Worm (Caenorhabditis elegans) whole organism, late embryonic: ENCODE data around the gene K06A4.6.

ENCODE experiments used
- C08G9.2 ChIP-seq: sonication (generic microtip); optimal IDR thresholded peaks from 2 replicates; lab custom pipeline; 2016; ENCODE audit warnings: mild to moderate bottlenecking, missing genetic modification characterization, moderate library complexity, missing compliant biosample characterization
- C38D4.7 ChIP-seq: fragments of 200-800 bp; sonication (Bioruptor generic); optimal IDR thresholded peaks from 2 replicates; lab custom pipeline; 2018; ENCODE audit warnings: mild to moderate bottlenecking, missing genetic modification characterization, moderate library complexity, missing compliant biosample characterization
- F13H6.1 ChIP-seq: sonication (generic microtip); optimal IDR thresholded peaks from 2 replicates; lab custom pipeline; 2016; ENCODE audit warnings: missing genetic modification characterization, missing compliant biosample characterization
- K02D7.2 ChIP-seq: sonication (generic microtip); optimal IDR thresholded peaks from 2 replicates; lab custom pipeline; 2017; ENCODE audit warnings: mild to moderate bottlenecking, missing genetic modification characterization, missing compliant biosample characterization
- K09A11.1 ChIP-seq: sonication (generic microtip); optimal IDR thresholded peaks from 2 replicates; lab custom pipeline; 2017; ENCODE audit warnings: antibody characterized with exemption, mild to moderate bottlenecking, missing genetic modification characterization, missing compliant biosample characterization; ENCODE audit not compliant: insufficient read depth
- Y22D7AL.16 ChIP-seq: sonication (generic microtip); optimal IDR thresholded peaks from 2 replicates; lab custom pipeline; 2016; ENCODE audit warnings: missing genetic modification characterization, missing compliant biosample characterization
- ahr-1 ChIP-seq: sonication (generic microtip); optimal IDR thresholded peaks from 2 replicates; lab custom pipeline; 2016; ENCODE audit warnings: missing genetic modification characterization, missing compliant biosample characterization
- ama-1 ChIP-seq: fragments of 150-350 bp; optimal IDR thresholded peaks from 2 replicates; lab custom pipeline; 2014
- ceh-14 ChIP-seq: sonication (generic microtip); optimal IDR thresholded peaks from 2 replicates; lab custom pipeline; 2016; ENCODE audit warnings: missing genotype, missing genetic modification characterization, missing compliant biosample characterization
- ceh-19 ChIP-seq: fragments of 200-800 bp; sonication (Bioruptor generic); optimal IDR thresholded peaks from 2 replicates; lab custom pipeline; 2018; ENCODE audit warnings: mild to moderate bottlenecking, missing genetic modification characterization, missing compliant biosample characterization
- ceh-2 ChIP-seq: sonication (generic microtip); optimal IDR thresholded peaks from 2 replicates; lab custom pipeline; 2016; ENCODE audit warnings: missing genotype, missing genetic modification characterization, missing compliant biosample characterization
- ceh-24 ChIP-seq: sonication (generic microtip); optimal IDR thresholded peaks from 2 replicates; lab custom pipeline; 2016; ENCODE audit warnings: mild to moderate bottlenecking, missing genetic modification characterization, missing compliant biosample characterization
- ceh-30 ChIP-seq: fragments of 150-350 bp; optimal IDR thresholded peaks from 2 replicates; lab custom pipeline; 2014; ENCODE audit warnings: missing biosample characterization, missing genetic modification characterization
- ceh-31 ChIP-seq: sonication (generic microtip); optimal IDR thresholded peaks from 2 replicates; lab custom pipeline; 2016; ENCODE audit warnings: missing genetic modification characterization, missing compliant biosample characterization
- ceh-34 ChIP-seq: sonication (generic microtip); optimal IDR thresholded peaks from 2 replicates; lab custom pipeline; 2016; ENCODE audit warnings: mild to moderate bottlenecking, missing genetic modification characterization, missing compliant biosample characterization
- ceh-48 ChIP-seq: sonication (generic microtip); optimal IDR thresholded peaks from 2 replicates; lab custom pipeline; 2016; ENCODE audit warnings: missing genetic modification characterization, inconsistent platforms, missing compliant biosample characterization
- ceh-9 ChIP-seq: sonication (generic microtip); optimal IDR thresholded peaks from 2 replicates; lab custom pipeline; 2016; ENCODE audit warnings: mild to moderate bottlenecking, missing genetic modification characterization, inconsistent platforms, missing compliant biosample characterization
- che-1 ChIP-seq: sonication (generic microtip); optimal IDR thresholded peaks from 2 replicates; lab custom pipeline; 2016; ENCODE audit warnings: mild to moderate bottlenecking, missing genetic modification characterization, missing compliant biosample characterization
- dmd-4 ChIP-seq: sonication (generic microtip); optimal IDR thresholded peaks from 2 replicates; lab custom pipeline; 2016; ENCODE audit warnings: borderline replicate concordance, missing genetic modification characterization, missing compliant biosample characterization
- elt-4 ChIP-seq: sonication (generic microtip); optimal IDR thresholded peaks from 2 replicates; lab custom pipeline; 2016; ENCODE audit warnings: missing genetic modification characterization, missing compliant biosample characterization
- fax-1 ChIP-seq: sonication (generic microtip); optimal IDR thresholded peaks from 2 replicates; lab custom pipeline; 2016; ENCODE audit warnings: missing genotype, missing genetic modification characterization, missing compliant biosample characterization
- gmeb-2 ChIP-seq: sonication (generic microtip); optimal IDR thresholded peaks from 2 replicates; lab custom pipeline; 2016; ENCODE audit warnings: missing genetic modification characterization, inconsistent platforms, missing compliant biosample characterization
- hlh-13 ChIP-seq: fragments of 200-800 bp; sonication (Bioruptor generic); optimal IDR thresholded peaks from 2 replicates; lab custom pipeline; 2018; ENCODE audit warnings: mild to moderate bottlenecking, missing genetic modification characterization, missing compliant biosample characterization
- hlh-15 ChIP-seq: sonication (generic microtip); optimal IDR thresholded peaks from 2 replicates; lab custom pipeline; 2016; ENCODE audit warnings: missing genetic modification characterization, missing compliant biosample characterization
- hlh-6 ChIP-seq: sonication (generic microtip); optimal IDR thresholded peaks from 2 replicates; lab custom pipeline; 2016; ENCODE audit warnings: missing genotype, missing genetic modification characterization, missing compliant biosample characterization
- hlh-8 ChIP-seq: sonication (generic microtip); optimal IDR thresholded peaks from 2 replicates; lab custom pipeline; 2016; ENCODE audit warnings: missing genotype, missing genetic modification characterization, missing compliant biosample characterization
- lin-11 ChIP-seq: fragments of 200-800 bp; sonication (Bioruptor generic); optimal IDR thresholded peaks from 2 replicates; lab custom pipeline; 2018; ENCODE audit warnings: mild to moderate bottlenecking, missing genetic modification characterization, missing compliant biosample characterization
- mec-3 ChIP-seq: sonication (generic microtip); optimal IDR thresholded peaks from 2 replicates; lab custom pipeline; 2016; ENCODE audit warnings: borderline replicate concordance, missing genetic modification characterization, missing compliant biosample characterization
- pag-3 ChIP-seq: sonication (generic microtip); optimal IDR thresholded peaks from 2 replicates; lab custom pipeline; 2016; ENCODE audit warnings: missing compliant biosample characterization, missing genetic modification characterization, borderline replicate concordance
- pat-9 ChIP-seq: fragments of 200-800 bp; sonication (Bioruptor generic); optimal IDR thresholded peaks from 2 replicates; lab custom pipeline; 2018; ENCODE audit warnings: mild to moderate bottlenecking, missing genetic modification characterization, moderate library complexity, missing compliant biosample characterization
- pax-1 ChIP-seq: fragments of 150-350 bp; optimal IDR thresholded peaks from 2 replicates; lab custom pipeline; 2014; ENCODE audit warnings: missing biosample characterization, missing genetic modification characterization
- pqm-1 ChIP-seq: sonication (generic microtip); optimal IDR thresholded peaks from 2 replicates; lab custom pipeline; 2016; ENCODE audit warnings: missing genetic modification characterization, missing compliant biosample characterization
- pros-1 ChIP-seq: fragments of 150-350 bp; optimal IDR thresholded peaks from 2 replicates; lab custom pipeline; 2014; ENCODE audit warnings: missing biosample characterization, missing genetic modification reagents, missing genetic modification characterization
- sdc-2 ChIP-seq: sonication (generic microtip); optimal IDR thresholded peaks from 2 replicates; lab custom pipeline; 2016; ENCODE audit warnings: missing genotype, missing genetic modification characterization, missing compliant biosample characterization
- sox-2 ChIP-seq: fragments of 200-800 bp; sonication (Bioruptor generic); IDR thresholded peaks from 2 replicates; pipeline ENCODE4 v1.3.6; 2022; ENCODE audit warnings: missing genetic modification reagents, missing genetic modification characterization, missing compliant biosample characterization
- sox-4 ChIP-seq: sonication (generic microtip); optimal IDR thresholded peaks from 2 replicates; lab custom pipeline; 2017; ENCODE audit warnings: mild to moderate bottlenecking, missing genetic modification characterization, inconsistent platforms, missing compliant biosample characterization
- tbx-7 ChIP-seq: sonication (generic microtip); optimal IDR thresholded peaks from 2 replicates; lab custom pipeline; 2016; ENCODE audit warnings: missing genotype, missing genetic modification characterization, missing compliant biosample characterization
- unc-86 ChIP-seq: sonication (generic microtip); optimal IDR thresholded peaks from 2 replicates; lab custom pipeline; 2016; ENCODE audit warnings: missing genetic modification characterization, missing compliant biosample characterization
- ztf-16 ChIP-seq: sonication (generic microtip); optimal IDR thresholded peaks from 2 replicates; lab custom pipeline; 2017; ENCODE audit warnings: missing genetic modification characterization, missing compliant biosample characterization

K06A4.6 gene

ce11 chrV:9524099-9524498 is 43.6 kb upstream of the K06A4.6 start, which contains the start of gene C50F4.9:
Gene C50F4.9, minus strand, starts transcription at chrV:9524199.
- TF ChIP-seq K02D7.2 (tag; lab: Kevin White, UChicago) (no peak), hlh-13 (GFP tag; lab: Kevin White, UChicago) (no peak), hlh-8 (no peak), ztf-16 (tag; lab: Kevin White, UChicago) (no peak), elt-4 (tag; lab: Kevin White, UChicago) (no peak), Y22D7AL.16 (tag; lab: Kevin White, UChicago) (no peak), C08G9.2 (tag; lab: Kevin White, UChicago) (no peak), C38D4.7 (no peak), pat-9 (tag; lab: Kevin White, UChicago) (no peak), gmeb-2 (no peak), ceh-30 (tag; lab: Kevin White, UChicago) (no peak), hlh-6 (no peak)

DNA sequence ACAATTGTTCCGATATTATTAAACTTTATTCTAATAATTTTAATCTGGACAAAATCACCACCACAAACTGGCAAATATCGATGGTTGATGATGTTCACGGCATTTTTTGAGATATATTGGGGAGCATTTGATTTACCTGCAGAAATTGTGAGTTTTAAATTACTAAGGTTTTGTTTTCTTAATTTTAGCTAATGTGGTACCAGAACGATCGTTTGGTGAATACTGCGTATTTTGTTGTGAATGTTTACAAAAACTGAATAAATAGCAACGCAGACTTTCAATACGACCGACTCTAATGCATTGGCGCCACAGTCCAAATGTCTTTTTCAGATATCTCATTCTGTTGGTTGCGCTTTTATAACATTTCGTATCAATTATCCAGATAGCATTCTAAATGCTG is 41.2 kb upstream of the K06A4.6 start:
- TF ChIP-seq hlh-6 (no peak), ahr-1 (tag; lab: Kevin White, UChicago) (no peak), pax-1 (tag; lab: Kevin White, UChicago) (no peak), ceh-2 (no peak)

DNA sequence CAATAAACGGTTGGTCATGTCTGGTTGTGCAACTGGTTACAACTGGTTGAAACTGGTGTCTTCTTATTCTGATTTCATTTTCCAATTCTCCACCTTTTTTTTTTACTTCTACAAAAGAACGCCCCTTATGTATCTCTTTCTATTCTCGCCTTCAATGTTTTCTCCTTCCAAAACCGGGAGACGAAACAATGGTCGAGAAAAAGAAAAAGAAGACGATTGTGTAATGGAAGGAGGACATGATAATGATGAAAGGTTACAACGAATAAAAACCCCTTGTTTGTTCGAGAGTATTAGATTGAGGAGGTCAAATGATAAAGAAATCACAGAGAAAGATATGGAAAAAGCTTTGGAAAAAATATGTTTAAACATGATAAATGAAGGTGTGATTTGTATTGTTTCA is 38.4 kb upstream of the K06A4.6 start, which contains the start of gene C50F4.8:
Gene C50F4.8 (minus strand): TSS at position 28 of the 400 bp plus-strand sequence.
- TF ChIP-seq ceh-24 (tag; lab: Kevin White, UChicago) (no peak), K02D7.2 (tag; lab: Kevin White, UChicago) (no peak), pat-9 (tag; lab: Kevin White, UChicago) (no peak)

ce11 chrV:9516280-9516679 is 35.8 kb upstream of the K06A4.6 start:
- TF ChIP-seq sdc-2 (tag; lab: Kevin White, UChicago) = no peak
- TF ChIP-seq ceh-34 (tag; lab: Kevin White, UChicago) = no peak
- no peak for TF ChIP-seq gmeb-2
- no peak for TF ChIP-seq ceh-9 (tag; lab: Kevin White, UChicago)
- no peak for TF ChIP-seq fax-1 (tag; lab: Kevin White, UChicago)
- TF ChIP-seq, all 69 proteins: peak for 0

- no peak for TF ChIP-seq che-1
- TF ChIP-seq C38D4.7 = no peak
- no peak for TF ChIP-seq ztf-16 (tag; lab: Kevin White, UChicago)
- no peak for TF ChIP-seq ceh-14
- no peak for TF ChIP-seq pag-3 (tag; lab: Kevin White, UChicago)
- no peak for TF ChIP-seq hlh-13 (GFP tag; lab: Kevin White, UChicago)
- TF ChIP-seq pros-1 (tag; lab: Kevin White, UChicago) = no peak
- no peak for TF ChIP-seq ceh-48 (tag; lab: Kevin White, UChicago)
- no peak for TF ChIP-seq sox-2 (GFP tag; lab: Robert Waterston, UW)
- no peak for TF ChIP-seq ceh-24 (tag; lab: Kevin White, UChicago)
- no peak for TF ChIP-seq gmeb-2
- no peak for TF ChIP-seq pqm-1
- TF ChIP-seq sox-4 (tag; lab: Kevin White, UChicago) = no peak
- no peak for TF ChIP-seq F13H6.1 (tag; lab: Kevin White, UChicago)
- no peak for TF ChIP-seq K09A11.1 (tag; lab: Kevin White, UChicago)
- TF ChIP-seq ceh-31 = no peak
- no peak for TF ChIP-seq hlh-15 (tag; lab: Kevin White, UChicago)
These were observed 33.1 kb upstream of the K06A4.6 start, which contains the start of gene eif-2Bdelta for ce11 chrV:9513590-9513989. Gene eif-2Bdelta, plus strand, starts transcription at chrV:9513824.

- TF ChIP-seq pax-1 (tag; lab: Kevin White, UChicago) = no peak
- TF ChIP-seq mec-3 (tag; lab: Kevin White, UChicago) = no peak
- no peak for TF ChIP-seq ceh-19
- no peak for TF ChIP-seq elt-4 (tag; lab: Kevin White, UChicago)
- no peak for TF ChIP-seq K09A11.1 (tag; lab: Kevin White, UChicago)
- no peak for TF ChIP-seq K02D7.2 (tag; lab: Kevin White, UChicago)
- no peak for TF ChIP-seq unc-86
- no peak for TF ChIP-seq lin-11 (tag; lab: Kevin White, UChicago)
- no peak for TF ChIP-seq tbx-7 (tag; lab: Kevin White, UChicago)
- TF ChIP-seq che-1 = no peak
- no peak for TF ChIP-seq pag-3 (tag; lab: Kevin White, UChicago)
- TF ChIP-seq dmd-4 (tag; lab: Kevin White, UChicago) = no peak
- no peak for TF ChIP-seq ceh-48 (tag; lab: Kevin White, UChicago)
- no peak for TF ChIP-seq ama-1 (lab: Kevin White, UChicago)
These were observed 29.1 kb upstream of the K06A4.6 start for ce11 chrV:9509597-9509996.
